Worm (Caenorhabditis elegans): ENCODE results near the gene T25B9.1.

T25B9.1 gene

DNA sequence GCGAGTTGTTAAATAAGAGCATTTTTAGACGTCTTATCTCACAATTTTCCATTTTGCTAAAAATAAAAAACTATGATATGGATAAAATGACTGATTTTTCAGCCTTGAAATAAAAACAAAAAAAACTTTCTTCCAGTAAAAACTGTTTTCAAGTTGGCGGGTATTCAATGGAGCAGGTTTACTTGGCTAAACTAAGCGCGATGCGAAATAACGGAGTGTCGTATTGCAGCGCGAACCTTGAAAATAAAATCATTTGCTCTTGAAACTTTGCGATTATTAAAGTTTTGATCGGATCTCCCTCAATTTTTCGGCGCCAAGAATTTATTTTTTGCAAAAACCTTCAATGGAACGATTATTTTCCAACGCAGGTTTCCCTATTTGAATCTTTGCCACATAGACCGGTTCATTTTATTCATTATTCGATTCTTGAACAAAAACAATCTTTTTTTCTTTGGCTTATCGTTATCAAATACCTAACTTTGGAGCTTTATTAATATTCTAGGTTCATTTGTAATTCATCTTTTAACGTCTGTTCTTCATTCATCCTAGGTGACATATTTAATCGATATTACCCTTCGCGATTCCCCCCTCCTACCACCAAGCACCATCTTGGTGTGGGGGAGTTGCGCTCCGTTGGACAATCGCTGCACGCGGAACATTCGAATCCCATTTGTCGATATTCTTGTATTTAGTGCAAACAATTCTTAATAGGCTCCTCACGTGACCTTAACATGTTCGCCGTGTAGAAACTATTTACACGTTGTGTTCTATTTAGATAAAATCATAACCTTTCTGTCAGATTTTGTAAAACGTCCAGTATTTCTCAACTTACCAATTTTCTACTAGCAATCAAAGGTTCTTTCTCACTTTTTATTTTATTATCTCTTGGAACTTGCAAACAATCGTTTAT is 15.2 kb downstream of the T25B9.1 start, which contains the start of the genes orc-5 and cyb-1:
TSS of gene orc-5 (minus strand) at position 62 of the 910 bp plus-strand sequence.
TSS of gene cyb-1 (plus strand) at position 690 of the 910 bp plus-strand sequence.
- TF ChIP-seq snpc-4 (GFP tag; optimal IDR thresholded peaks at IDR 0.05) (no peak), snpc-4 (tag; optimal IDR thresholded peaks at IDR 0.05) (peak in 2 of 4 experiments; percentile 25 to 28), B0019.2 (GFP tag; conservative IDR thresholded peaks at IDR 0.05) (no peak), lsl-1 (GFP tag; optimal IDR thresholded peaks at IDR 0.05) (peak; percentile 37), lin-35 (GFP tag; optimal IDR thresholded peaks at IDR 0.05) (peak in 2 of 3 experiments; percentile 22 to 88), snpc-3.4 (tag; optimal IDR thresholded peaks at IDR 0.05) (no peak), hmg-1.2 (GFP tag; IDR thresholded peaks at IDR 0.05) (peak; percentile 31; the same call in 1 of the 2 replicates), F33H1.4 (GFP tag; IDR thresholded peaks at IDR 0.05) (peak; percentile 59), F37B4.10 (GFP tag; IDR thresholded peaks at IDR 0.05) (no peak), gei-17 (GFP tag; optimal IDR thresholded peaks at IDR 0.05) (no peak), lin-54 (GFP tag; optimal IDR thresholded peaks at IDR 0.05) (peak; percentile 89), hlh-12 (tag; optimal IDR thresholded peaks at IDR 0.05) (no peak), F23B12.7 (tag; optimal IDR thresholded peaks at IDR 0.05; ENCODE audit: insufficient read depth) (peak; percentile 56), him-1 (tag; optimal IDR thresholded peaks at IDR 0.05) (no peak), snpc-1.1 (tag; optimal IDR thresholded peaks at IDR 0.05; ENCODE audit: insufficient read depth) (no peak), D2030.7 (GFP tag; IDR thresholded peaks at IDR 0.05) (peak; percentile 46; the same call in 1 of the 2 replicates), ceh-79 (tag; optimal IDR thresholded peaks at IDR 0.05) (no peak), efl-1 (GFP tag; optimal IDR thresholded peaks at IDR 0.05) (peak; percentile 94), cebp-1 (GFP tag; IDR thresholded peaks at IDR 0.05) (no peak), cebp-1 (tag; optimal IDR thresholded peaks at IDR 0.05) (no peak), aptf-3 (GFP tag; IDR thresholded peaks at IDR 0.05) (no peak), attf-5 (GFP tag; optimal IDR thresholded peaks at IDR 0.05) (peak; percentile 67), hsf-1 (GFP tag; IDR thresholded peaks at IDR 0.05) (0 out of 2 replicates have a peak, but pooled peaks have one; percentile 22), tbp1 (GFP tag; optimal IDR thresholded peaks at IDR 0.05) (no peak), Y56A3A.18 (GFP tag; IDR thresholded peaks at IDR 0.05) (no peak), lin-26 (GFP tag; IDR thresholded peaks at IDR 0.05) (no peak), madf-6 (GFP tag; IDR thresholded peaks at IDR 0.05) (peak; percentile 88), mcd-1 (GFP tag; IDR thresholded peaks at IDR 0.05) (peak; percentile 83), dpl-1 (GFP tag; optimal IDR thresholded peaks at IDR 0.05) (peak; percentile 76), Y95B8A.8 (GFP tag; IDR thresholded peaks at IDR 0.05) (no peak), xnd-1 (tag; optimal IDR thresholded peaks at IDR 0.05) (peak; percentile 54), dox-1 (GFP tag; IDR thresholded peaks at IDR 0.05) (peak; percentile 18; the same call in 1 of the 2 replicates), ceh-91 (GFP tag; IDR thresholded peaks at IDR 0.05) (peak; percentile 65), F55B11.4 (tag; optimal IDR thresholded peaks at IDR 0.05; ENCODE audit: borderline replicate concordance, insufficient read depth) (no peak), madf-3 (GFP tag; IDR thresholded peaks at IDR 0.05) (no peak), F49E8.2 (tag; optimal IDR thresholded peaks at IDR 0.05; ENCODE audit: insufficient read depth) (peak; percentile 39), madf-8 (GFP tag; conservative IDR thresholded peaks at IDR 0.05) (peak; percentile 72), Y53G8AR.9 (GFP tag; conservative IDR thresholded peaks at IDR 0.05) (0 out of 2 replicates have a peak, but pooled peaks have one; percentile 28), attf-3 (GFP tag; conservative IDR thresholded peaks at IDR 0.05) (peak; percentile 99)
